Worm (Caenorhabditis elegans) whole organism, L2 larva: Measurements from ENCODE around the gene acer-1.

Source experiments
- ama-1 ChIP-seq: fragments of 150-350 bp; optimal IDR thresholded peaks from 2 replicates; lab custom pipeline; 2018; ENCODE audit warnings: inconsistent platforms
- blmp-1 ChIP-seq: sonication (generic microtip); optimal IDR thresholded peaks from 2 replicates; lab custom pipeline; 2017; ENCODE audit warnings: missing genetic modification characterization, mild to moderate bottlenecking, missing compliant biosample characterization, antibody characterized with exemption, moderate library complexity; ENCODE audit not compliant: insufficient read depth
- lin-39 ChIP-seq: fragments of 150-350 bp; optimal IDR thresholded peaks from 2 replicates; lab custom pipeline; 2014; ENCODE audit warnings: missing biosample characterization, missing genetic modification reagents, missing genetic modification characterization
- lsy-2 ChIP-seq, 2 experiments: fragments of 150-350 bp in 1 of 2; sonication (generic microtip) in 1 of 2; optimal IDR thresholded peaks; 2 replicates each; lab custom pipeline; 2014 to 2017; ENCODE audit warnings: missing biosample characterization in 2 of 2, missing genetic modification characterization in 2 of 2
- unc-39 ChIP-seq: fragments of 150-350 bp; optimal IDR thresholded peaks from 2 replicates; lab custom pipeline; 2014; ENCODE audit warnings: missing biosample characterization, missing genetic modification characterization

ce11 chrII:6913309-6913708 lies 23.1 kb upstream of the acer-1 start, which contains the start of gene cyn-10:
- TF ChIP-seq lsy-2 (tag; optimal IDR thresholded peaks at IDR 0.05; lab: Kevin White, UChicago) (peak; percentile 70 to 81), lin-39 (tag; lab: Kevin White, UChicago) (no peak), unc-39 (no peak), blmp-1 (tag; lab: Kevin White, UChicago) (peak; percentile 7), ama-1 (lab: Kevin White, UChicago) (no peak)
